Fruit fly (Drosophila melanogaster): ENCODE data around the gene Rpt3R.

- TF ChIP-seq fd96Ca (GFP tag; IDR thresholded peaks at IDR 0.05) (no peak), CG8159 (tag; optimal IDR thresholded peaks at IDR 0.05) (no peak), Pif1A (GFP tag; optimal IDR thresholded peaks at IDR 0.05) (no peak), Snoo (tag; optimal IDR thresholded peaks at IDR 0.05) (no peak), Pif1B (GFP tag; optimal IDR thresholded peaks at IDR 0.05) (no peak), CG8301 (tag; optimal IDR thresholded peaks at IDR 0.05) (no peak), CG10348 (GFP tag; IDR thresholded peaks at IDR 0.05) (no peak), CG9948 (tag; optimal IDR thresholded peaks at IDR 0.05) (no peak), gl (tag; optimal IDR thresholded peaks at IDR 0.05) (no peak), EcR (GFP tag; optimal IDR thresholded peaks at IDR 0.05) (no peak), D1 (tag; optimal IDR thresholded peaks at IDR 0.05) (no peak), CG12605 (GFP tag; IDR thresholded peaks at IDR 0.05) (no peak), rn (GFP tag; IDR thresholded peaks at IDR 0.05) (no peak), CG17806 (tag; optimal IDR thresholded peaks at IDR 0.05) (no peak)
Observed at dm6 chr3R:9735151-9735550, 21.2 kb downstream of the Rpt3R start.
